Fruit fly (Drosophila melanogaster): ENCODE data around the gene CG31924.

The CG31924 gene

DNA sequence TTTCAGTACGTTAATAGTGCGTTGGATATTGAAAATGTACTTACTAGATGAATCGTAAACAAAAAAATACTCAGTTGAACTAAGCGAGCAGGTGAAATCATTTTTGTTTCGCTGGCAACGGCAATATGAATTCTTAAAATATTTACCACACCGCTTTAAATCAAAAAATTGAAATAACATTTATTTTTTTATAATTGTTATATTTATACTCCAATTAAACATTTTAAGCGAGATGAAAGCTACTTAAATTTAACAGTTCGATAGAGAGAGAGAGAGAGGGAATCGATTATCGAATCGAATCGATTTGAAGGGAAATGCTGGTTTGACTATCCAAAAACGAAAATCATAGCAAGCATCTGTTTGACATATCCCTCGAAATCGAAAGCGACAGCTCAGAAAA is 10.6 kb downstream of the CG31924 start, which contains the start of the genes CG33922 and Cdlc2:
CG33922 (minus strand) TSS at position 101 of the 400 bp plus-strand sequence.
Cdlc2 (plus strand) TSS at position 330 of the 400 bp plus-strand sequence.
- TF ChIP-seq CTCF (optimal IDR thresholded peaks at IDR 0.05) (no peak), CG8478 (optimal IDR thresholded peaks at IDR 0.05) (no peak)

DNA sequence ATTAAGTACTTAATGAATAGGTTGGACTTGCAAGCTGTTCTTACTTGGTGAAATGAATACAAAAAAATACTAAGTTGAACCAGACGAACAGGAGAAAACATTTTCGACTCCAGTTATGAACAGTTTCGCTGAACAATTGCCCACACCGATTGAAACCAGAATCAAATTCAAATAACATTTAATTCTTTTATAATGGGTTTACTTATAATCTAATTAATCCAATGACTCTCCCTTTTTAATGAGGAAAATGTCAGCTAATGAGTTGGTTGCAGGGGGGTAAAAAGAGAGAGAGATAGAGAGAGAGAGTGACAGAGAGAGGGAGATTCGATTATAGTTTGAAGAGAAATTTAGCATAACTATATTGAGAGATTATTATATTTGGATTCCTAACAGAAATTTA is 12.7 kb downstream of the CG31924 start, which contains the start of gene CG33923:
CG33923 (minus strand) TSS at position 101 of the 400 bp plus-strand sequence.
- TF ChIP-seq CTCF (optimal IDR thresholded peaks at IDR 0.05) (no peak), CG8478 (optimal IDR thresholded peaks at IDR 0.05) (no peak)

DNA sequence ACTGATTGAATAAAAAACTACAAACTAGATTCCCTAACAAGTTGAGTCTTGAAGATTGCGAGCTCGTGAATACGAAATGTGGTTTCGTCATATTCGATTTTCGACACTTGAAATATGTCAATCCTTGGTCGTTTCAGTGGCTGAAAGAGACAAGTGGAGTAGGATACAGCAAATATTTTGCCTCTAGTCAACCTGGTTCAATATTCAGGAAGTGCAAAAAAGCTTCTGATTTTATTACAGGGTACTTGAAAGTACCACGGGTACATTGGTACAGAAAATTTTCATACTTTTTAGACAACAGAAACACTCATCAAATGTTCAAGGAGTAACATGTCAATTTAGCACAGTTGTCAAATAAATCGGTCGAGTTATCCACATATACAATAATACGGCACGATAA is 20.9 kb downstream of the CG31924 start, which contains the start of gene CG5440:
CG5440 (plus strand) TSS at position 301 of the 400 bp plus-strand sequence.
- no peak for TF ChIP-seq CTCF (optimal IDR thresholded peaks at IDR 0.05)
- TF ChIP-seq CG8478 (optimal IDR thresholded peaks at IDR 0.05) = no peak

DNA sequence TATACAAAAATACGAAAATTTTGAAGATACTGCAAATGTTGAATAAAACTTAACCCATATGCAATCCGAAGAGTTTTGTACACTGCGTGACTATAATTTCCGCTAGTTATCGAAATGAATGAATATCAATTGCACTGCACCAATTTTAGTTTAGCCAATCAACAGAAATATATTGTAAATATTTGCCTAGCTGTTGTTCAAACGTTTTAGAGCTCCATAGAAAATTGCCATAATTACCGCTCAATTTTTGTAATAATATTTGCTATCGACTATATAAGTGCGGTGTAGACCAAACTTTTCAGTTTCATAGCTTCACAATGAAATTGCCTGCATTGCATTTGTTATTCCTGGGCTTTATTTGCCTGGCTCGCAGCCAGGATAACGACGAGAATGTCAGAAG is 25.9 kb downstream of the CG31924 start, which contains the start of gene a5:
a5 (plus strand) TSS at position 301 of the 400 bp plus-strand sequence.
- TF ChIP-seq CTCF (optimal IDR thresholded peaks at IDR 0.05) (no peak), CG8478 (optimal IDR thresholded peaks at IDR 0.05) (no peak)

DNA sequence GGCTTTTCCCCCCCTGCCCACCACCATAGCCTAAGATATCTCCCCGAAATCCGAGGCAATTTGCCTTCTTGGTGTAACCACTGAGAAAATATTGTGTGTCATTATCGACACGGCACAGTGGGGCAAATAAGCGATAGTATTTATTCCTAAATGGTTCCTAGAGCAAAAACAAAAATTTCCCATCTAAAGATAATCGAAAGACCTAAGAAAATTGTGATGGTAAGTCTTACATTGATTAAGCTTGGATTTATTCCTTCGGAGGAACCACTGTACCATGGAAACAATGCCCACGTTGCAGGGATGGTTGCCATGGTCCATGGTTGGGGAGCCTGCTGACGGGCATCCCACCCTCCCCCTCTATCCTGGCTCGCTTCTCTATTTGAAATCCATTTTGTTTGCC is 38.3 kb downstream of the CG31924 start:
- TF ChIP-seq CG8478 (optimal IDR thresholded peaks at IDR 0.05) (no peak), CTCF (optimal IDR thresholded peaks at IDR 0.05) (no peak)

DNA sequence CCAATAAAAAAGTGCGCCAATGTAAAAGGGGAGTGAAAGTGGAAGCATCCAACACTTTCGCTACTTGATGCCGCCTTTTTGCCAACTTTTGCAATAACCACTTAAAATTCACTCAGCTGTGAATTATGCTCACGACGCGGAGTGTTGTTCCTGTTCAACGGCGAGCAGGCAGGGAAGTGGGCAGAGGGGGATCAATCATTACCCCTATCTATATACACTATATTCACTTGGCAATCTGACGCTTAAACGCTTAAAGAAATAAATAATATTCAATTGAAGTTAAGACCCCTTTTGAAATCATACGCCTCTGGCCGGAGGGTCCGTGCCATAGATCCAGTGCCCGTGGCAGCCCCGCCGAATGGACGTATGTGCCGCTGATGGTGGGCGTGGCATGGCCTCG is 39.4 kb downstream of the CG31924 start:
- TF ChIP-seq CG8478 (optimal IDR thresholded peaks at IDR 0.05) (no peak), CTCF (optimal IDR thresholded peaks at IDR 0.05) (no peak)

DNA sequence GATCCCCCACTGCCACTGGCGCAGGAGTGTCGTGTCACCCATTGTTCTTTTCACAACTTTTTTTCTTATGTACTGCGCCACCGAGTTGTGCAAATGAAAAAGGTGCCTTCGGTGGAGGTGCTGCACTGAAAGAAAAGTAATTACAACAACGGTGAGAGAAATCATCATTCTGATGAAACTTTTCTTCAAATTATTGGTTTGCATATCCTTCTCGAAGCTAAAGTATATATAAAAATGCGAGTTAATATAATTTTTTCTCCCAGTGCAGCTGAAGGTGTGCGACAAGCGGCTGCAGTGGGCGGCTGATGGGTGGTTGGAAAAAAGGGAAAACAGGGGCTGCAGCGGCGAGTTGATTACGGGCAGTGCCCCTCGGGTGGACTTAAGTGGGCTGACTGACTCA is 42.4 kb downstream of the CG31924 start:
- no peak for TF ChIP-seq CG8478 (optimal IDR thresholded peaks at IDR 0.05)
- TF ChIP-seq CTCF (optimal IDR thresholded peaks at IDR 0.05) = no peak

Measured in S2 (cell line).